ENCODE assay signal across 2 fruit fly cellular contexts in genomic region chrX:12596353-12597107, dm6.
A peak's percentile ranks its signal among the peaks of the same experiment; 100 is the strongest.
TF ChIP-seq lines count a peak whose summit lies in the region.

No protein-coding gene starts in this region.

TF ChIP-seq in whole organism, embryonic, 481 proteins besides CTCF, POLR2A, EP300 and RAD21 (continued from another document):
- TF ChIP-seq CG4360 (GFP tag; IDR thresholded peaks at IDR 0.05; lab: Robert Waterston, UW), result peak; percentile 54; the same call in 1 of the 2 replicates
- no peak for TF ChIP-seq CG6272 (GFP tag; IDR thresholded peaks at IDR 0.05; lab: Robert Waterston, UW)
- TF ChIP-seq pfk (GFP tag; optimal IDR thresholded peaks at IDR 0.05; lab: Kevin White, UChicago), result peak; percentile 74
- TF ChIP-seq CG17385 (GFP tag; optimal IDR thresholded peaks at IDR 0.05; lab: Kevin White, UChicago), result peak; percentile 90
- no peak for TF ChIP-seq Dp (GFP tag; optimal IDR thresholded peaks at IDR 0.05; lab: Kevin White, UChicago)
- TF ChIP-seq corto (GFP tag; optimal IDR thresholded peaks at IDR 0.05; lab: Kevin White, UChicago), result peak; percentile 66
- no peak for TF ChIP-seq ems (GFP tag; optimal IDR thresholded peaks at IDR 0.05; lab: Kevin White, UChicago)
- peak; percentile 60 for TF ChIP-seq lbe (GFP tag; optimal IDR thresholded peaks at IDR 0.05; lab: Kevin White, UChicago)
- peak; percentile 79 for TF ChIP-seq nom (GFP tag; optimal IDR thresholded peaks at IDR 0.05; lab: Kevin White, UChicago)
- TF ChIP-seq luna (GFP tag; optimal IDR thresholded peaks at IDR 0.05; lab: Kevin White, UChicago), result no peak
- no peak for TF ChIP-seq usp (GFP tag; optimal IDR thresholded peaks at IDR 0.05; lab: Kevin White, UChicago)
- TF ChIP-seq CG3847 (GFP tag; IDR thresholded peaks at IDR 0.05; lab: Robert Waterston, UW), result no peak
- TF ChIP-seq CG11504 (tag; optimal IDR thresholded peaks at IDR 0.05; lab: Kevin White, UChicago), result no peak
- TF ChIP-seq CG14441 (GFP tag; IDR thresholded peaks at IDR 0.05; lab: Robert Waterston, UW), result no peak
- TF ChIP-seq dmrt11E (tag; optimal IDR thresholded peaks at IDR 0.05; lab: Kevin White, UChicago), result no peak
- peak; percentile 40 for TF ChIP-seq CG17359 (tag; optimal IDR thresholded peaks at IDR 0.05; lab: Kevin White, UChicago)
- TF ChIP-seq CG2116 (GFP tag; optimal IDR thresholded peaks at IDR 0.05; lab: Kevin White, UChicago), result peak; percentile 89
- TF ChIP-seq CG9876 (GFP tag; optimal IDR thresholded peaks at IDR 0.05; lab: Kevin White, UChicago), result no peak
- no peak for TF ChIP-seq kay (GFP tag; optimal IDR thresholded peaks at IDR 0.05; lab: Kevin White, UChicago)
- TF ChIP-seq crol (GFP tag; IDR thresholded peaks at IDR 0.05; lab: Robert Waterston, UW), result peak; percentile 65
- TF ChIP-seq Fer3 (tag; optimal IDR thresholded peaks at IDR 0.05; lab: Kevin White, UChicago), result no peak
- no peak for TF ChIP-seq gt (GFP tag; IDR thresholded peaks at IDR 0.05; lab: Robert Waterston, UW)
- TF ChIP-seq grau (tag; optimal IDR thresholded peaks at IDR 0.05; lab: Kevin White, UChicago), result no peak
- no peak for TF ChIP-seq croc (GFP tag; conservative IDR thresholded peaks at IDR 0.05; lab: Robert Waterston, UW)
- no peak for TF ChIP-seq dmrt99B (tag; optimal IDR thresholded peaks at IDR 0.05; lab: Kevin White, UChicago)
- TF ChIP-seq Fer1 (GFP tag; optimal IDR thresholded peaks at IDR 0.05; lab: Kevin White, UChicago), result no peak
- no peak for TF ChIP-seq inv (GFP tag; IDR thresholded peaks at IDR 0.05; lab: Robert Waterston, UW; ENCODE audit: partially characterized antibody)
- TF ChIP-seq Trl (optimal IDR thresholded peaks at IDR 0.05; lab: Kevin White, UChicago), result peak; percentile 70 to 91
- TF ChIP-seq Trl (GFP tag; optimal IDR thresholded peaks at IDR 0.05; lab: Kevin White, UChicago), result no peak
- TF ChIP-seq CG8765 (GFP tag; IDR thresholded peaks at IDR 0.05; lab: Robert Waterston, UW), result no peak
- TF ChIP-seq slou (GFP tag; optimal IDR thresholded peaks at IDR 0.05; lab: Kevin White, UChicago), result no peak
- TF ChIP-seq B-H2 (GFP tag; optimal IDR thresholded peaks at IDR 0.05; lab: Kevin White, UChicago), result no peak
- no peak for TF ChIP-seq YL-1 (GFP tag; optimal IDR thresholded peaks at IDR 0.05; lab: Kevin White, UChicago)
- no peak for TF ChIP-seq MTF-1 (GFP tag; optimal IDR thresholded peaks at IDR 0.05; lab: Kevin White, UChicago; ENCODE audit: borderline replicate concordance)
- TF ChIP-seq CG7839 (tag; optimal IDR thresholded peaks at IDR 0.05; lab: Kevin White, UChicago), result no peak
- peak; percentile 76 for TF ChIP-seq sqz (GFP tag; optimal IDR thresholded peaks at IDR 0.05; lab: Kevin White, UChicago)

TF ChIP-seq in whole organism, prepupa, 60 proteins besides CTCF, POLR2A, EP300 and RAD21 (continued from another document):
- TF ChIP-seq CG6792 (GFP tag; optimal IDR thresholded peaks at IDR 0.05; lab: Kevin White, UChicago), result peak; percentile 52
- TF ChIP-seq CG8632 (GFP tag; optimal IDR thresholded peaks at IDR 0.05; lab: Kevin White, UChicago), result peak; percentile 58
- peak; percentile 36 for TF ChIP-seq net (GFP tag; optimal IDR thresholded peaks at IDR 0.05; lab: Kevin White, UChicago)
- TF ChIP-seq vri (GFP tag; optimal IDR thresholded peaks at IDR 0.05; lab: Kevin White, UChicago), result peak; percentile 79
- no peak for TF ChIP-seq Eip78C (GFP tag; lab: Kevin White, UChicago)
- TF ChIP-seq esn (GFP tag; optimal IDR thresholded peaks at IDR 0.05; lab: Kevin White, UChicago), result peak; percentile 68
- TF ChIP-seq svp (GFP tag; lab: Kevin White, UChicago), result peak; percentile 98
- TF ChIP-seq CG8119 (GFP tag; IDR thresholded peaks at IDR 0.05; lab: Robert Waterston, UW), result peak; percentile 65
- TF ChIP-seq Ets21C (GFP tag; optimal IDR thresholded peaks at IDR 0.05; lab: Kevin White, UChicago), result no peak
- no peak for TF ChIP-seq OdsH (GFP tag; optimal IDR thresholded peaks at IDR 0.05; lab: Kevin White, UChicago)
- peak; percentile 59; the same call in 2 of the 3 replicates for TF ChIP-seq eg (GFP tag; IDR thresholded peaks at IDR 0.05; lab: Robert Waterston, UW)
